Fruit fly (Drosophila melanogaster): ENCODE data around the gene toc.

toc gene

DNA sequence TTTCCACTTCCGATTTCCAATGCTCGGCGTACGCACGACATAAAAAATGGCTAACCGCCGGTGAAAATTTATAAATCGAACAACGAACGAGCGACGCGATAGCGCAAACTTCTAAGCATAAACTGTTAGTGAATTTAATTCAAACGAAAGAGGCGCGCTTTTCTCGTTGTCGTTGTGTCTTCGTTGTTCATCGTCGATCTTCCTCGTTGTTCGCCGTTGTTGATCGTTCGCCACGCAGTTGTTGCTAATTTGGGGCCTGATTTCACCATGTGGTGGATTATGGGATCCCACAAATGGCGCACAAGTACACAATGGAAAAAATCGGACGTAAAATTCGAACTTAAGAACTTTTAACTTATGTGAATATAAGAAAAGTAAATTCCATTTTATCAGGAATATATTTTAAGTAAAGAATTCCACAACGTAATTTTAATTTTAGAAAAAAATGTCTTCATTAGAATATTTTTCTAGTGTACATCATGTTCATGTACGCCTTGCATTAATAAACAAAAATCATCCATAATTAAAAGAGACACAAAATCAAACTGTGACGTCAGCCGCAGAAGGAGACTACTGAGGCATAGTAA lies 58.2 kb downstream of the toc start (continued):
- TF ChIP-seq ssp (GFP tag; IDR thresholded peaks at IDR 0.05) (peak; percentile 31; the same call in 1 of the 2 replicates), abd-A (tag; optimal IDR thresholded peaks at IDR 0.05) (no peak), Atf-2 (GFP tag; optimal IDR thresholded peaks at IDR 0.05) (no peak), Bgb (GFP tag; IDR thresholded peaks at IDR 0.05; ENCODE audit: partially characterized antibody) (no peak), Spps (tag; optimal IDR thresholded peaks at IDR 0.05) (no peak), CG15073 (GFP tag; optimal IDR thresholded peaks at IDR 0.05) (no peak), grn (GFP tag; optimal IDR thresholded peaks at IDR 0.05) (no peak), vfl (GFP tag; optimal IDR thresholded peaks at IDR 0.05) (peak; percentile 59), pnt (GFP tag; optimal IDR thresholded peaks at IDR 0.05) (peak; percentile 19), stwl (tag; optimal IDR thresholded peaks at IDR 0.05) (no peak), Jarid2 (GFP tag; optimal IDR thresholded peaks at IDR 0.05) (peak; percentile 42), Awh (GFP tag; IDR thresholded peaks at IDR 0.05) (no peak), CG16863 (GFP tag; optimal IDR thresholded peaks at IDR 0.05) (peak; percentile 32), CG10543 (GFP tag; optimal IDR thresholded peaks at IDR 0.05) (peak; percentile 51), maf-S (GFP tag; optimal IDR thresholded peaks at IDR 0.05) (peak; percentile 31), org-1 (GFP tag; optimal IDR thresholded peaks at IDR 0.05) (peak; percentile 55), CG11085 (GFP tag; IDR thresholded peaks at IDR 0.05) (0 out of 2 replicates have a peak, but pooled peaks have one; percentile 11), Vsx1 (GFP tag; optimal IDR thresholded peaks at IDR 0.05) (peak; percentile 50), CG18764 (GFP tag; optimal IDR thresholded peaks at IDR 0.05) (peak; percentile 10), CG18599 (GFP tag; optimal IDR thresholded peaks at IDR 0.05) (peak; percentile 81), dpn (GFP tag; optimal IDR thresholded peaks at IDR 0.05) (peak; percentile 69 to 72), tap (tag; optimal IDR thresholded peaks at IDR 0.05) (peak; percentile 66), Camta (GFP tag; optimal IDR thresholded peaks at IDR 0.05) (peak; percentile 42), Dek (tag; optimal IDR thresholded peaks at IDR 0.05) (peak; percentile 69), CG31224 (GFP tag; IDR thresholded peaks at IDR 0.05) (peak; percentile 67), CG18011 (GFP tag; optimal IDR thresholded peaks at IDR 0.05) (peak; percentile 33), CG13894 (tag; optimal IDR thresholded peaks at IDR 0.05) (peak; percentile 31), Gug (GFP tag; IDR thresholded peaks at IDR 0.05) (no peak), CG2889 (GFP tag; IDR thresholded peaks at IDR 0.05) (no peak), nau (GFP tag; optimal IDR thresholded peaks at IDR 0.05) (peak; percentile 19), h (optimal IDR thresholded peaks at IDR 0.05) (no peak), Nf-YB (GFP tag; optimal IDR thresholded peaks at IDR 0.05) (peak; percentile 30), run (tag; optimal IDR thresholded peaks at IDR 0.05) (peak; percentile 34), CG18262 (tag; optimal IDR thresholded peaks at IDR 0.05) (peak; percentile 64), vvl (GFP tag; IDR thresholded peaks at IDR 0.05) (peak; percentile 79), CG9797 (GFP tag; optimal IDR thresholded peaks at IDR 0.05) (no peak), CG6254 (GFP tag; optimal IDR thresholded peaks at IDR 0.05) (no peak), CG11456 (GFP tag; IDR thresholded peaks at IDR 0.05) (no peak), Hey (tag; optimal IDR thresholded peaks at IDR 0.05) (no peak), CG10366 (GFP tag; IDR thresholded peaks at IDR 0.05) (peak; percentile 56), CG34422 (GFP tag; IDR thresholded peaks at IDR 0.05) (peak; percentile 60; the same call in 1 of the 3 replicates), CG13296 (GFP tag; optimal IDR thresholded peaks at IDR 0.05) (peak; percentile 76), Adf1 (GFP tag; IDR thresholded peaks at IDR 0.05) (peak; percentile 42), cwo (GFP tag; optimal IDR thresholded peaks at IDR 0.05) (peak; percentile 76), Dip3 (GFP tag; optimal IDR thresholded peaks at IDR 0.05) (peak; percentile 42), Usf (GFP tag; optimal IDR thresholded peaks at IDR 0.05) (no peak), luna (GFP tag; optimal IDR thresholded peaks at IDR 0.05) (no peak), da (GFP tag; optimal IDR thresholded peaks at IDR 0.05) (no peak), CG10274 (GFP tag; optimal IDR thresholded peaks at IDR 0.05) (peak; percentile 12), CG6654 (GFP tag; optimal IDR thresholded peaks at IDR 0.05) (no peak), stc (GFP tag; IDR thresholded peaks at IDR 0.05) (peak; percentile 44; the same call in 1 of the 2 replicates)
